Fruit fly (Drosophila melanogaster): ENCODE data around the gene Cyp12a5.
A peak's percentile ranks its signal among the peaks of the same experiment; 100 is the strongest.

Cyp12a5 gene

DNA sequence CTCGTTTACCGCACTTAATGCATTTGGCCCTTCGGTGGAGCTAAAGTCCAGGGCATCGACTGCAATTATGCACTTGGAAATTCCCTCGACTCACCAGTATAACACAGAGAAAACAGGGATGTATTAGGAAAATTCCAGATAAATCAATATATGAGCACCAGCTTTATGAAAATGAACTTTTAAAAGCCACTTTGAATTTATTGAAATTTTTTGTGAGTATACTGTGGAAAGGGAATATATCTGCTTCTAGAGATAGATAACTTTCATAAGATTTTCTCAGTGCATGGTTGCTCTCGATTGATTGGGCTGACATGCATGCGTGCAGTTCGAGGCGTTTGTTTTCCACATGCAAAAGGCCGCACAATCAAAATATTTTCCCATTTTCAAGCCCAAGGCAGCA is 26.6 kb upstream of the Cyp12a5 start:
- TF ChIP-seq usp (GFP tag; optimal IDR thresholded peaks at IDR 0.05) (no peak), ey (GFP tag; optimal IDR thresholded peaks at IDR 0.05) (peak; percentile 32), Hnf4 (GFP tag; optimal IDR thresholded peaks at IDR 0.05) (peak; percentile 5), sv (GFP tag; optimal IDR thresholded peaks at IDR 0.05) (no peak), N (GFP tag; optimal IDR thresholded peaks at IDR 0.05) (no peak), jim (GFP tag; optimal IDR thresholded peaks at IDR 0.05) (no peak), rgr (GFP tag; optimal IDR thresholded peaks at IDR 0.05) (peak; percentile 24), dl (GFP tag; optimal IDR thresholded peaks at IDR 0.05; ENCODE audit: insufficient read depth in 1 of 2, partially characterized antibody in 2 of 2) (no peak), Dfd (GFP tag; optimal IDR thresholded peaks at IDR 0.05) (no peak), Mio (GFP tag; optimal IDR thresholded peaks at IDR 0.05) (no peak), br (GFP tag; optimal IDR thresholded peaks at IDR 0.05) (peak; percentile 7), Hr83 (GFP tag; optimal IDR thresholded peaks at IDR 0.05; ENCODE audit: poor library complexity, severe bottlenecking) (no peak), tai (GFP tag; optimal IDR thresholded peaks at IDR 0.05) (no peak), Rel (GFP tag; optimal IDR thresholded peaks at IDR 0.05) (no peak), Rel (tag; optimal IDR thresholded peaks at IDR 0.05) (no peak), lola (GFP tag; optimal IDR thresholded peaks at IDR 0.05) (no peak), OdsH (GFP tag; optimal IDR thresholded peaks at IDR 0.05) (peak; percentile 30), Vsx2 (GFP tag; optimal IDR thresholded peaks at IDR 0.05; ENCODE audit: partially characterized antibody) (no peak), h (GFP tag; optimal IDR thresholded peaks at IDR 0.05) (peak; percentile 27), dmrt93B (GFP tag; optimal IDR thresholded peaks at IDR 0.05) (no peak), CG9705 (GFP tag; optimal IDR thresholded peaks at IDR 0.05) (no peak), sage (GFP tag; optimal IDR thresholded peaks at IDR 0.05) (no peak), fru (GFP tag; optimal IDR thresholded peaks at IDR 0.05) (peak; percentile 51), GATAd (GFP tag; optimal IDR thresholded peaks at IDR 0.05) (no peak), dsf (GFP tag; optimal IDR thresholded peaks at IDR 0.05; ENCODE audit: borderline replicate concordance) (no peak), woc (GFP tag; optimal IDR thresholded peaks at IDR 0.05) (no peak), CG32264 (GFP tag; optimal IDR thresholded peaks at IDR 0.05) (no peak), foxo (GFP tag; optimal IDR thresholded peaks at IDR 0.05) (peak in 1 of 2 experiments; percentile 15), psq (GFP tag; optimal IDR thresholded peaks at IDR 0.05) (no peak), HLH106 (tag; optimal IDR thresholded peaks at IDR 0.05) (peak; percentile 30), Jra (GFP tag; optimal IDR thresholded peaks at IDR 0.05) (no peak), Myc (optimal IDR thresholded peaks at IDR 0.05) (no peak), pan (optimal IDR thresholded peaks at IDR 0.05) (no peak), Hr78 (GFP tag; optimal IDR thresholded peaks at IDR 0.05) (no peak), brk (GFP tag; optimal IDR thresholded peaks at IDR 0.05) (no peak), Abd-B (GFP tag; optimal IDR thresholded peaks at IDR 0.05) (no peak), Dif (GFP tag; optimal IDR thresholded peaks at IDR 0.05; ENCODE audit: partially characterized antibody) (no peak), Sp1 (GFP tag; optimal IDR thresholded peaks at IDR 0.05) (peak; percentile 16), CrebA (GFP tag; optimal IDR thresholded peaks at IDR 0.05; ENCODE audit: borderline replicate concordance) (no peak)

DNA sequence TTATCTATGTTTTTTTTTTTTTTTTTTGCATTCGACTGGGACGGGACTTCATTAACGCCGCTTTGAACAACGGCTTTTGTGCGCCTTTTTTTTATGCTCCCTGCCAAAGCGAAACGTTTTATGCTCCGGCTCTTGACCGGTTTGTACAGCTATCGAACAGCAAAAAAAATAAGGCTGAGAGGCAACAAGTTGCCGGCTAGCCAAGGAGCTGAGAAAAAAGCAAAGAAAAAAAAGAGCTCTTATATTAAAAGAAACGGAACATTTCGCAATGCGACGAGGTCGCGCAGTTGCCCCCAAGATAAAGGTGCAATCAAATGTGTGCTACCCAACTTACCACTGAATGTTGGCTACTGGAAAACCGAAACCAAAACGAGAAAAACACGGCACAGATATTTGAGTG is 26.0 kb upstream of the Cyp12a5 start:
- TF ChIP-seq HLH106 (tag; optimal IDR thresholded peaks at IDR 0.05) (no peak), dmrt93B (GFP tag; optimal IDR thresholded peaks at IDR 0.05) (no peak), usp (GFP tag; optimal IDR thresholded peaks at IDR 0.05) (no peak), lola (GFP tag; optimal IDR thresholded peaks at IDR 0.05) (no peak), rgr (GFP tag; optimal IDR thresholded peaks at IDR 0.05) (no peak), Hr83 (GFP tag; optimal IDR thresholded peaks at IDR 0.05; ENCODE audit: poor library complexity, severe bottlenecking) (no peak), Hnf4 (GFP tag; optimal IDR thresholded peaks at IDR 0.05) (no peak), ey (GFP tag; optimal IDR thresholded peaks at IDR 0.05) (no peak), dsf (GFP tag; optimal IDR thresholded peaks at IDR 0.05; ENCODE audit: borderline replicate concordance) (no peak), tai (GFP tag; optimal IDR thresholded peaks at IDR 0.05) (no peak), Hr78 (GFP tag; optimal IDR thresholded peaks at IDR 0.05) (no peak), CG9705 (GFP tag; optimal IDR thresholded peaks at IDR 0.05) (no peak), GATAd (GFP tag; optimal IDR thresholded peaks at IDR 0.05) (no peak)

DNA sequence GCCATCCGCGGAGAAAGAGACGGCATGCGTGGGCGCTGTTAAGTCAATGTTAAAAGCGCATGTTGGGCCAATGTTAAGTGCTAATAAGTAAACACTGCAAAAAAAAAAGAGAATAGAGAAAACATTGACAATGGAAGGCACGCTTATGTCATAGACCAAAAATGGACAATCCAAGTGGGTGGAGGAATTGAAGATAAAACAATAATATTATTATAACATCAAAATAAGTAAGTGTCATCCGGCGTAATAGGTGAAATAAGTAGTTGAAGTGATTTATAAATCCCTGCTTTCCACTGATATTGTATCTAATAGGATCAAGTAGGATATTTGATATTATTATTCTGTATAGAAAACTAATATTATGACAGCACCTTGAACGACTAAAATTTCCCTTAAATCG is 25.4 kb upstream of the Cyp12a5 start:
- TF ChIP-seq lola (GFP tag; optimal IDR thresholded peaks at IDR 0.05) (no peak), dsf (GFP tag; optimal IDR thresholded peaks at IDR 0.05; ENCODE audit: borderline replicate concordance) (no peak), CG32264 (GFP tag; optimal IDR thresholded peaks at IDR 0.05) (no peak), Jra (GFP tag; optimal IDR thresholded peaks at IDR 0.05) (no peak), Myc (optimal IDR thresholded peaks at IDR 0.05) (no peak), GATAd (GFP tag; optimal IDR thresholded peaks at IDR 0.05) (no peak), Dif (GFP tag; optimal IDR thresholded peaks at IDR 0.05; ENCODE audit: partially characterized antibody) (no peak), dl (GFP tag; optimal IDR thresholded peaks at IDR 0.05; ENCODE audit: insufficient read depth in 1 of 2, partially characterized antibody in 2 of 2) (no peak), ey (GFP tag; optimal IDR thresholded peaks at IDR 0.05) (no peak), Hr78 (GFP tag; optimal IDR thresholded peaks at IDR 0.05) (no peak), CrebA (GFP tag; optimal IDR thresholded peaks at IDR 0.05; ENCODE audit: borderline replicate concordance) (no peak), OdsH (GFP tag; optimal IDR thresholded peaks at IDR 0.05) (no peak), Mio (GFP tag; optimal IDR thresholded peaks at IDR 0.05) (no peak), jim (GFP tag; optimal IDR thresholded peaks at IDR 0.05) (no peak), h (GFP tag; optimal IDR thresholded peaks at IDR 0.05) (no peak), Sp1 (GFP tag; optimal IDR thresholded peaks at IDR 0.05) (no peak), Rel (GFP tag; optimal IDR thresholded peaks at IDR 0.05) (no peak), Rel (tag; optimal IDR thresholded peaks at IDR 0.05) (no peak), Dfd (GFP tag; optimal IDR thresholded peaks at IDR 0.05) (no peak), Vsx2 (GFP tag; optimal IDR thresholded peaks at IDR 0.05; ENCODE audit: partially characterized antibody) (no peak)

Measured in whole organism, wandering third instar larva.